Worm (Caenorhabditis elegans) whole organism, L1 larva: ENCODE measurements around the gene nhr-277.

Experiments used
- egl-13 ChIP-seq: sonication (generic microtip); optimal IDR thresholded peaks from 2 replicates; lab custom pipeline; 2016; ENCODE audit warnings: missing genotype, missing genetic modification reagents, missing genetic modification characterization, missing compliant biosample characterization
- fos-1 ChIP-seq: fragments of 150-350 bp; optimal IDR thresholded peaks from 2 replicates; lab custom pipeline; 2014; ENCODE audit warnings: missing biosample characterization, missing genetic modification characterization
- grh-1 ChIP-seq: fragments of 200-800 bp; sonication (Bioruptor generic); IDR thresholded peaks from 2 replicates; pipeline ENCODE4 v1.3.6; 2022; ENCODE audit warnings: missing genetic modification reagents, missing genetic modification characterization, missing compliant biosample characterization
- lin-35 ChIP-seq, 2 experiments: fragments of 150-350 bp; optimal IDR thresholded peaks; 2 replicates each; lab custom pipeline; 2014; ENCODE audit warnings: missing biosample characterization in 2 of 2, missing genetic modification characterization in 2 of 2, missing genetic modification reagents in 2 of 2
- lsy-2 ChIP-seq, 2 experiments: fragments of 150-350 bp; optimal IDR thresholded peaks; 2 replicates each; lab custom pipeline; 2014; ENCODE audit warnings: missing biosample characterization in 2 of 2, missing genetic modification characterization in 2 of 2
- nhr-11 ChIP-seq: fragments of 150-350 bp; optimal IDR thresholded peaks from 2 replicates; lab custom pipeline; 2014; ENCODE audit warnings: missing biosample characterization, missing genetic modification characterization
- nhr-12 ChIP-seq: sonication (generic microtip); optimal IDR thresholded peaks from 2 replicates; lab custom pipeline; 2017; ENCODE audit warnings: missing biosample characterization, missing genetic modification characterization
- nhr-76 ChIP-seq: sonication (generic microtip); optimal IDR thresholded peaks from 2 replicates; lab custom pipeline; 2017; ENCODE audit warnings: missing biosample characterization, missing genetic modification characterization
- snpc-4 ChIP-seq: fragments of 150-350 bp; optimal IDR thresholded peaks from 2 replicates; lab custom pipeline; 2014; ENCODE audit warnings: missing biosample characterization, missing genetic modification characterization
- sptf-1 ChIP-seq: fragments of 150-350 bp; optimal IDR thresholded peaks from 2 replicates; lab custom pipeline; 2014; ENCODE audit warnings: missing biosample characterization, missing genetic modification characterization
- tbx-2 ChIP-seq: sonication (generic microtip); optimal IDR thresholded peaks from 2 replicates; lab custom pipeline; 2016; ENCODE audit warnings: missing genetic modification characterization, missing compliant biosample characterization
- ztf-4 ChIP-seq: fragments of 150-350 bp; optimal IDR thresholded peaks from 2 replicates; lab custom pipeline; 2014; ENCODE audit warnings: missing biosample characterization, missing genetic modification characterization

DNA sequence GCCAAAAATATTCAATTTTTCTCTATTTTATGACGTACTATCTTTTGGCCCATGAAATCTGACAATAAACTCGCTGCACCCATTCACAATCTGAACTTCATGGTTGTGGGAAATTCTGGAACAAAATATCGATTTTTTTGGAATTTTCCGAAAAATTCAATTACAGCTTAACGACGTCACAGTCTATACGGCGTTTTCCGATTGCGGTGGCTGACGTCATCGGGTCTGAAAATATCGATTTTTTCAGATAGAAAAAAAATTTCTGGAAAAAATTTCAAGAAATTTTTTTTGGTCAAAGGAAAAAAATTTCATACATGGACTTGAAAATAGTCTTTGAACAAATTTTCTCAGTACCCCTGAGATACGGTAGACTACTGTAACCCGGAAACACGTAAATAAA is 35.8 kb upstream of the nhr-277 start, which contains the start of gene ubc-8:
- TF ChIP-seq nhr-76 (no peak), nhr-11 (tag; lab: Kevin White, UChicago) (no peak), grh-1 (GFP tag; lab: Robert Waterston, UW) (no peak), snpc-4 (no peak), sptf-1 (no peak), nhr-12 (tag; lab: Kevin White, UChicago) (no peak), fos-1 (tag; lab: Kevin White, UChicago) (no peak), lsy-2 (tag; optimal IDR thresholded peaks at IDR 0.05; lab: Kevin White, UChicago) (no peak), ztf-4 (tag; lab: Kevin White, UChicago) (no peak), lin-35 (GFP tag; optimal IDR thresholded peaks at IDR 0.05; lab: Kevin White, UChicago) (no peak), egl-13 (tag; lab: Kevin White, UChicago) (no peak), tbx-2 (tag; lab: Kevin White, UChicago) (no peak)
